Worm (Caenorhabditis elegans): ENCODE results near the gene oac-12.

- TF ChIP-seq klf-2 (GFP tag; conservative IDR thresholded peaks at IDR 0.05) (no peak), ztf-29 (GFP tag; IDR thresholded peaks at IDR 0.05) (no peak), tab-1 (GFP tag; IDR thresholded peaks at IDR 0.05) (no peak)
Measured at ce11 chrV:4315057-4315456, 17.3 kb downstream of the oac-12 start, which contains the start of gene srh-192.
